Fruit fly (Drosophila melanogaster) whole organism, embryonic: ENCODE data around the gene CG43052.

ENCODE experiments used
- ATbp ChIP-seq: fragments of 200-800 bp; sonication (Bioruptor generic); optimal IDR thresholded peaks from 2 replicates; lab custom pipeline; 2017; ENCODE audit warnings: missing biosample characterization, mild to moderate bottlenecking, missing genetic modification characterization, missing genetic modification reagents
- Ada2b ChIP-seq: fragments of 200-800 bp; sonication (Bioruptor generic); IDR thresholded peaks from 2 replicates; pipeline ENCODE4 v1.3.6; 2022; ENCODE audit warnings: missing biosample characterization, missing genetic modification characterization
- Adf1 ChIP-seq: fragments of 200-800 bp; sonication (Bioruptor generic); IDR thresholded peaks from 2 replicates; pipeline ENCODE4 v1.3.6; 2022; ENCODE audit warnings: missing biosample characterization, missing genetic modification characterization
- Antp ChIP-seq: fragments of 200-800 bp; sonication (Bioruptor generic); optimal IDR thresholded peaks from 3 replicates; lab custom pipeline; 2016; ENCODE audit warnings: missing biosample characterization, missing genetic modification characterization
- BtbVII ChIP-seq: fragments of 200-800 bp; sonication (Bioruptor generic); optimal IDR thresholded peaks from 3 replicates; lab custom pipeline; 2017; ENCODE audit warnings: missing biosample characterization, mild to moderate bottlenecking, missing genetic modification characterization
- CG1024 ChIP-seq: fragments of 200-800 bp; sonication (Bioruptor generic); IDR thresholded peaks from 2 replicates; pipeline ENCODE4 v1.3.6; 2022; ENCODE audit warnings: missing biosample characterization, missing genetic modification characterization
- CG10543 ChIP-seq: fragments of 200-800 bp; sonication (Bioruptor generic); optimal IDR thresholded peaks from 3 replicates; lab custom pipeline; 2017; ENCODE audit warnings: missing biosample characterization, mild to moderate bottlenecking, missing genetic modification characterization, moderate library complexity
- CG11085 ChIP-seq: fragments of 200-800 bp; sonication (Bioruptor generic); IDR thresholded peaks from 2 replicates; pipeline ENCODE4 v1.3.6; 2022; ENCODE audit warnings: missing biosample characterization, missing genetic modification characterization
- CG11093 ChIP-seq: fragments of 200-800 bp; sonication (Bioruptor generic); IDR thresholded peaks from 3 replicates; pipeline ENCODE4 v1.3.6; 2022; ENCODE audit warnings: missing biosample characterization, missing genetic modification characterization
- CG11560 ChIP-seq: fragments of 200-800 bp; sonication (Bioruptor generic); IDR thresholded peaks from 3 replicates; pipeline ENCODE4 v1.3.6; 2022; ENCODE audit warnings: missing biosample characterization, missing genetic modification characterization
- CG13287 ChIP-seq: fragments of 200-800 bp; sonication (Bioruptor generic); IDR thresholded peaks from 2 replicates; pipeline ENCODE4 v1.3.6; 2022; ENCODE audit warnings: missing biosample characterization, missing genetic modification characterization; ENCODE audit not compliant: partially characterized antibody
- CG14710 ChIP-seq: fragments of 200-800 bp; sonication (Bioruptor generic); optimal IDR thresholded peaks from 3 replicates; lab custom pipeline; 2019; ENCODE audit warnings: missing biosample characterization, mild to moderate bottlenecking, missing genetic modification characterization, moderate library complexity
- CG16779 ChIP-seq: fragments of 200-800 bp; sonication (Bioruptor generic); IDR thresholded peaks from 2 replicates; pipeline ENCODE4 v1.3.6; 2022; ENCODE audit warnings: missing biosample characterization, missing genetic modification characterization
- CG17359 ChIP-seq: fragments of 200-800 bp; sonication (Bioruptor generic); optimal IDR thresholded peaks from 3 replicates; lab custom pipeline; 2018; ENCODE audit warnings: missing biosample characterization, mild to moderate bottlenecking, missing genetic modification characterization, moderate library complexity
- CG17912 ChIP-seq: fragments of 200-800 bp; sonication (Bioruptor generic); optimal IDR thresholded peaks from 2 replicates; lab custom pipeline; 2018; ENCODE audit warnings: missing biosample characterization, mild to moderate bottlenecking, missing genetic modification characterization
- CG2129 ChIP-seq: fragments of 200-800 bp; sonication (Bioruptor generic); IDR thresholded peaks from 2 replicates; pipeline ENCODE4 v1.3.6; 2022; ENCODE audit warnings: missing biosample characterization, missing genetic modification characterization; ENCODE audit not compliant: partially characterized antibody
- CG32772 ChIP-seq: fragments of 200-800 bp; sonication (Bioruptor generic); IDR thresholded peaks from 2 replicates; pipeline ENCODE4 v1.3.6; 2022; ENCODE audit warnings: missing biosample characterization, missing genetic modification characterization
- CG6689 ChIP-seq: fragments of 200-800 bp; sonication (Bioruptor generic); IDR thresholded peaks from 2 replicates; pipeline ENCODE4 v1.3.6; 2022; ENCODE audit warnings: missing biosample characterization, missing genetic modification characterization
- CG7839 ChIP-seq: fragments of 200-800 bp; sonication (Bioruptor generic); optimal IDR thresholded peaks from 3 replicates; lab custom pipeline; 2018; ENCODE audit warnings: missing biosample characterization, mild to moderate bottlenecking, missing genetic modification characterization, moderate library complexity
- CG7963 ChIP-seq: fragments of 200-800 bp; sonication (Bioruptor generic); IDR thresholded peaks from 3 replicates; pipeline ENCODE4 v1.3.6; 2022; ENCODE audit warnings: missing biosample characterization, missing genetic modification characterization; ENCODE audit not compliant: partially characterized antibody
- Camta ChIP-seq: fragments of 200-800 bp; sonication (Bioruptor generic); optimal IDR thresholded peaks from 2 replicates; lab custom pipeline; 2016; ENCODE audit warnings: missing biosample characterization, missing genetic modification characterization
- Chrac-16 ChIP-seq: fragments of 200-800 bp; sonication (Bioruptor generic); optimal IDR thresholded peaks from 3 replicates; lab custom pipeline; 2016; ENCODE audit warnings: missing biosample characterization, missing genetic modification characterization
- Dbx ChIP-seq: fragments of 200-800 bp; sonication (Bioruptor generic); IDR thresholded peaks from 3 replicates; pipeline ENCODE4 v1.3.6; 2022; ENCODE audit warnings: missing biosample characterization, missing genetic modification characterization
- Fer3 ChIP-seq: fragments of 200-800 bp; sonication (Bioruptor generic); optimal IDR thresholded peaks from 2 replicates; lab custom pipeline; 2018; ENCODE audit warnings: missing biosample characterization, mild to moderate bottlenecking, missing genetic modification characterization, moderate library complexity
- HmgD ChIP-seq: fragments of 200-800 bp; sonication (Bioruptor generic); optimal IDR thresholded peaks from 3 replicates; lab custom pipeline; 2016; ENCODE audit warnings: missing biosample characterization, missing genetic modification characterization
- Hmr ChIP-seq: fragments of 200-800 bp; sonication (Bioruptor generic); optimal IDR thresholded peaks from 3 replicates; lab custom pipeline; 2017; ENCODE audit warnings: mild to moderate bottlenecking, missing biosample characterization, missing genetic modification reagents, missing genetic modification characterization
- Lim3 ChIP-seq: fragments of 200-800 bp; sonication (Bioruptor generic); IDR thresholded peaks from 2 replicates; pipeline ENCODE4 v1.3.6; 2022; ENCODE audit warnings: missing biosample characterization, missing genetic modification characterization
- Mes4 ChIP-seq: fragments of 200-800 bp; sonication (Bioruptor generic); optimal IDR thresholded peaks from 2 replicates; lab custom pipeline; 2016; ENCODE audit warnings: missing biosample characterization, missing genetic modification characterization
- Six4 ChIP-seq: fragments of 200-800 bp; sonication (Bioruptor generic); optimal IDR thresholded peaks from 2 replicates; lab custom pipeline; 2016; ENCODE audit warnings: missing biosample characterization, missing genetic modification characterization
- Sry-β ChIP-seq: fragments of 200-800 bp; sonication (Bioruptor generic); optimal IDR thresholded peaks from 2 replicates; lab custom pipeline; 2018; ENCODE audit warnings: missing biosample characterization, mild to moderate bottlenecking, missing genetic modification characterization, moderate library complexity
- ap ChIP-seq: fragments of 200-800 bp; sonication (Bioruptor generic); IDR thresholded peaks from 2 replicates; pipeline ENCODE4 v1.3.6; 2022; ENCODE audit warnings: missing biosample characterization, missing genetic modification characterization
- ase ChIP-seq: fragments of 200-800 bp; sonication (Bioruptor generic); IDR thresholded peaks from 3 replicates; pipeline ENCODE4 v1.3.6; 2022; ENCODE audit warnings: missing biosample characterization, missing genetic modification characterization
- bab2 ChIP-seq: fragments of 200-800 bp; sonication (Bioruptor generic); optimal IDR thresholded peaks from 2 replicates; lab custom pipeline; 2016; ENCODE audit warnings: missing biosample characterization, missing genetic modification characterization
- btn ChIP-seq: fragments of 200-800 bp; sonication (Bioruptor generic); optimal IDR thresholded peaks from 2 replicates; lab custom pipeline; 2016; ENCODE audit warnings: missing biosample characterization, missing genetic modification characterization
- corto ChIP-seq: fragments of 200-800 bp; sonication (Bioruptor generic); optimal IDR thresholded peaks from 2 replicates; lab custom pipeline; 2016; ENCODE audit warnings: missing biosample characterization, mild to moderate bottlenecking, missing genetic modification characterization, moderate library complexity
- crol ChIP-seq: fragments of 200-800 bp; sonication (Bioruptor generic); IDR thresholded peaks from 2 replicates; pipeline ENCODE4 v1.3.6; 2022; ENCODE audit warnings: missing biosample characterization, missing genetic modification characterization
- dan ChIP-seq: fragments of 200-800 bp; sonication (Bioruptor generic); IDR thresholded peaks from 2 replicates; pipeline ENCODE4 v1.3.6; 2022; ENCODE audit warnings: missing biosample characterization, missing genetic modification characterization
- ems ChIP-seq: fragments of 200-800 bp; sonication (Bioruptor generic); optimal IDR thresholded peaks from 3 replicates; lab custom pipeline; 2016; ENCODE audit warnings: missing biosample characterization, missing genetic modification characterization
- fd3F ChIP-seq: fragments of 200-800 bp; sonication (Bioruptor generic); optimal IDR thresholded peaks from 2 replicates; lab custom pipeline; 2018; ENCODE audit warnings: missing biosample characterization, mild to moderate bottlenecking, missing genetic modification characterization, moderate library complexity
- gsb ChIP-seq: fragments of 200-800 bp; sonication (Bioruptor generic); IDR thresholded peaks from 2 replicates; pipeline ENCODE4 v1.3.6; 2022; ENCODE audit warnings: missing biosample characterization, missing genetic modification characterization
- hkb ChIP-seq, 2 experiments: fragments of 200-800 bp in 1 of 2; fragments of >200 bp in 1 of 2; sonication (Bioruptor generic) in 1 of 2; IDR thresholded peaks in 1 of 2; optimal IDR thresholded peaks in 1 of 2; 2 replicates each; pipeline versions ENCODE4 v1.3.6 to Lab custom; 2017 to 2022; ENCODE audit warnings: missing biosample characterization in 1 of 2, missing genetic modification characterization in 1 of 2
- jigr1 ChIP-seq: fragments of 200-800 bp; sonication (Bioruptor generic); IDR thresholded peaks from 3 replicates; pipeline ENCODE4 v1.3.6; 2022; ENCODE audit warnings: missing biosample characterization, missing genetic modification characterization
- lab ChIP-seq: fragments of 200-800 bp; sonication (Bioruptor generic); optimal IDR thresholded peaks from 3 replicates; lab custom pipeline; 2017; ENCODE audit warnings: missing biosample characterization, missing genetic modification characterization, mild to moderate bottlenecking, moderate library complexity, missing genetic modification reagents
- lmd ChIP-seq: fragments of 200-800 bp; sonication (Bioruptor generic); IDR thresholded peaks from 2 replicates; pipeline ENCODE4 v1.3.6; 2022; ENCODE audit warnings: missing biosample characterization, missing genetic modification characterization
- pho ChIP-seq: fragments of 200-800 bp; sonication (Bioruptor generic); optimal IDR thresholded peaks from 2 replicates; lab custom pipeline; 2016; ENCODE audit warnings: missing biosample characterization, missing genetic modification characterization
- sna ChIP-seq: fragments of 200-800 bp; sonication (Bioruptor generic); IDR thresholded peaks from 2 replicates; pipeline ENCODE4 v1.3.6; 2022; ENCODE audit warnings: missing biosample characterization, missing genetic modification characterization; ENCODE audit not compliant: partially characterized antibody
- sqz ChIP-seq: fragments of 200-800 bp; sonication (Bioruptor generic); optimal IDR thresholded peaks from 3 replicates; lab custom pipeline; 2018; ENCODE audit warnings: missing biosample characterization, mild to moderate bottlenecking, missing genetic modification characterization
- stc ChIP-seq: fragments of 200-800 bp; sonication (Bioruptor generic); IDR thresholded peaks from 2 replicates; pipeline ENCODE4 v1.3.6; 2022; ENCODE audit warnings: missing biosample characterization, missing genetic modification characterization
- tio ChIP-seq: fragments of 200-800 bp; sonication (Bioruptor generic); optimal IDR thresholded peaks from 2 replicates; lab custom pipeline; 2017; ENCODE audit warnings: missing biosample characterization, missing genetic modification characterization, inconsistent platforms
- vfl ChIP-seq: fragments of 200-800 bp; sonication (Bioruptor generic); optimal IDR thresholded peaks from 2 replicates; lab custom pipeline; 2016; ENCODE audit warnings: missing biosample characterization, missing genetic modification characterization
- vnd ChIP-seq: fragments of 200-800 bp; sonication (Bioruptor generic); IDR thresholded peaks from 3 replicates; pipeline ENCODE4 v1.3.6; 2022; ENCODE audit warnings: missing biosample characterization, missing genetic modification characterization; ENCODE audit not compliant: partially characterized antibody

Gene CG43052

dm6 chr2L:14361736-14362180, 9.9 kb downstream of the CG43052 start, which contains the start of gene spel1 (continued):
- no peak for TF ChIP-seq Mes4 (GFP tag; lab: Kevin White, UChicago)
- no peak for TF ChIP-seq corto (GFP tag; lab: Kevin White, UChicago)
- TF ChIP-seq CG7963: no peak
- peak; percentile 32 for TF ChIP-seq Adf1
- peak; percentile 59 for TF ChIP-seq ATbp (GFP tag; lab: Kevin White, UChicago)
- TF ChIP-seq Sry-β: peak; percentile 31
- TF ChIP-seq CG10543 (GFP tag; lab: Kevin White, UChicago): no peak
- peak; percentile 88 for TF ChIP-seq CG7839 (tag; lab: Kevin White, UChicago)
- peak; percentile 83 for TF ChIP-seq CG6689
- peak; percentile 72 for TF ChIP-seq CG11085 (GFP tag; lab: Robert Waterston, UW)
- peak; percentile 81 for TF ChIP-seq Hmr (GFP tag; lab: Kevin White, UChicago)
- TF ChIP-seq CG1024 (GFP tag; lab: Robert Waterston, UW): peak; percentile 81
- no peak for TF ChIP-seq vfl (GFP tag; lab: Kevin White, UChicago)
- TF ChIP-seq Camta (GFP tag; lab: Kevin White, UChicago): no peak
- no peak for TF ChIP-seq CG11560 (tag; lab: Robert Waterston, UW)
- TF ChIP-seq vnd (GFP tag; lab: Robert Waterston, UW): no peak
- TF ChIP-seq CG17359 (tag; lab: Kevin White, UChicago): peak; percentile 85
- TF ChIP-seq sna (GFP tag; lab: Robert Waterston, UW): no peak
- TF ChIP-seq bab2 (GFP tag; lab: Kevin White, UChicago): peak; percentile 47
- TF ChIP-seq gsb (GFP tag; lab: Robert Waterston, UW): peak; percentile 40; the same call in 1 of the 2 replicates
- TF ChIP-seq CG13287 (GFP tag; lab: Robert Waterston, UW): no peak
- TF ChIP-seq ap (GFP tag; lab: Robert Waterston, UW): peak; percentile 81
- TF ChIP-seq lmd (GFP tag; lab: Robert Waterston, UW): peak; percentile 80
- peak; percentile 60 for TF ChIP-seq Chrac-16
- TF ChIP-seq sqz: peak; percentile 48
- TF ChIP-seq CG17912: no peak
- peak; percentile 81 for TF ChIP-seq Fer3 (tag; lab: Kevin White, UChicago)
- peak; percentile 24 for TF ChIP-seq ems
- peak; percentile 80 for TF ChIP-seq Dbx (GFP tag; lab: Robert Waterston, UW)
- TF ChIP-seq BtbVII (GFP tag; lab: Kevin White, UChicago): peak; percentile 72
- peak; percentile 81 for TF ChIP-seq stc (GFP tag; lab: Robert Waterston, UW)
- no peak for TF ChIP-seq Antp
- peak; percentile 74 for TF ChIP-seq CG32772 (GFP tag; lab: Robert Waterston, UW)
- TF ChIP-seq CG14710 (tag; lab: Kevin White, UChicago): peak; percentile 87
- TF ChIP-seq CG16779 (GFP tag; lab: Robert Waterston, UW): no peak
- peak; percentile 76 for TF ChIP-seq fd3F
- TF ChIP-seq hkb (optimal IDR thresholded peaks at IDR 0.05; lab: Kevin White, UChicago): no peak
- peak; percentile 69; the same call in 1 of the 2 replicates for TF ChIP-seq hkb (GFP tag; IDR thresholded peaks at IDR 0.05; lab: Robert Waterston, UW)
- no peak for TF ChIP-seq btn (GFP tag; lab: Kevin White, UChicago)
- TF ChIP-seq Lim3 (GFP tag; lab: Robert Waterston, UW): no peak
- TF ChIP-seq ase: peak; percentile 58
- 0 out of 3 replicates have a peak, but pooled peaks have one; percentile 11 for TF ChIP-seq jigr1
- no peak for TF ChIP-seq CG2129 (GFP tag; lab: Robert Waterston, UW)
- TF ChIP-seq tio: peak; percentile 60
- no peak for TF ChIP-seq dan (GFP tag; lab: Robert Waterston, UW)
- TF ChIP-seq Six4 (GFP tag; lab: Kevin White, UChicago): peak; percentile 74
- TF ChIP-seq CG11093 (GFP tag; lab: Robert Waterston, UW): no peak
- TF ChIP-seq Ada2b (GFP tag; lab: Robert Waterston, UW): peak; percentile 78
- TF ChIP-seq lab (GFP tag; lab: Kevin White, UChicago): peak; percentile 80
- TF ChIP-seq pho (GFP tag; lab: Kevin White, UChicago): no peak
- TF ChIP-seq HmgD (GFP tag; lab: Kevin White, UChicago): no peak
- no peak for TF ChIP-seq crol (GFP tag; lab: Robert Waterston, UW)
